Fruit fly (Drosophila melanogaster) whole organism, embryonic: Measurements from ENCODE around the gene cni.
A peak's percentile ranks its signal among the peaks of the same experiment; 100 is the strongest.

Experiments
- Antp ChIP-seq: fragments of 200-800 bp; sonication (Bioruptor generic); optimal IDR thresholded peaks from 3 replicates; lab custom pipeline; 2016; ENCODE audit warnings: missing biosample characterization, missing genetic modification characterization
- Asciz ChIP-seq: fragments of 200-800 bp; sonication (Bioruptor generic); optimal IDR thresholded peaks from 2 replicates; lab custom pipeline; 2017; ENCODE audit warnings: missing biosample characterization, mild to moderate bottlenecking, missing genetic modification characterization, missing genetic modification reagents
- Bdp1 ChIP-seq: fragments of 200-800 bp; sonication (Bioruptor generic); optimal IDR thresholded peaks from 3 replicates; lab custom pipeline; 2016; ENCODE audit warnings: missing biosample characterization, missing genetic modification characterization
- CG1024 ChIP-seq: fragments of 200-800 bp; sonication (Bioruptor generic); IDR thresholded peaks from 2 replicates; pipeline ENCODE4 v1.3.6; 2022; ENCODE audit warnings: missing biosample characterization, missing genetic modification characterization
- CG10431 ChIP-seq: fragments of 200-800 bp; sonication (Bioruptor generic); optimal IDR thresholded peaks from 3 replicates; lab custom pipeline; 2018; ENCODE audit warnings: missing biosample characterization, mild to moderate bottlenecking, missing genetic modification characterization
- CG10979 ChIP-seq: fragments of 200-800 bp; sonication (Bioruptor generic); optimal IDR thresholded peaks from 2 replicates; lab custom pipeline; 2018; ENCODE audit warnings: missing biosample characterization, mild to moderate bottlenecking, missing genetic modification characterization, moderate library complexity
- CG11560 ChIP-seq: fragments of 200-800 bp; sonication (Bioruptor generic); IDR thresholded peaks from 3 replicates; pipeline ENCODE4 v1.3.6; 2022; ENCODE audit warnings: missing biosample characterization, missing genetic modification characterization
- CG12659 ChIP-seq: fragments of 200-800 bp; sonication (Bioruptor generic); optimal IDR thresholded peaks from 3 replicates; lab custom pipeline; 2017; ENCODE audit warnings: mild to moderate bottlenecking, missing biosample characterization, missing genetic modification reagents, missing genetic modification characterization
- CG13624 ChIP-seq: fragments of 200-800 bp; sonication (Bioruptor generic); optimal IDR thresholded peaks from 2 replicates; lab custom pipeline; 2016; ENCODE audit warnings: missing biosample characterization, missing genetic modification characterization
- CG13775 ChIP-seq: fragments of 200-800 bp; sonication (Bioruptor generic); optimal IDR thresholded peaks from 3 replicates; lab custom pipeline; 2017; ENCODE audit warnings: missing biosample characterization, mild to moderate bottlenecking, missing genetic modification characterization
- CG14710 ChIP-seq: fragments of 200-800 bp; sonication (Bioruptor generic); optimal IDR thresholded peaks from 3 replicates; lab custom pipeline; 2019; ENCODE audit warnings: missing biosample characterization, mild to moderate bottlenecking, missing genetic modification characterization, moderate library complexity
- CG14860 ChIP-seq: fragments of 200-800 bp; sonication (Bioruptor generic); IDR thresholded peaks from 3 replicates; pipeline ENCODE4 v1.3.6; 2022; ENCODE audit warnings: missing biosample characterization, missing genetic modification characterization; ENCODE audit not compliant: partially characterized antibody
- CG16813 ChIP-seq: fragments of 200-800 bp; sonication (Bioruptor generic); IDR thresholded peaks from 3 replicates; pipeline ENCODE4 v1.3.6; 2022; ENCODE audit warnings: missing biosample characterization, missing genetic modification characterization; ENCODE audit not compliant: partially characterized antibody
- CG16863 ChIP-seq: fragments of 200-800 bp; sonication (Bioruptor generic); optimal IDR thresholded peaks from 3 replicates; lab custom pipeline; 2016; ENCODE audit warnings: missing biosample characterization, missing genetic modification characterization
- CG17361 ChIP-seq: fragments of 200-800 bp; sonication (Bioruptor generic); IDR thresholded peaks from 3 replicates; pipeline ENCODE4 v1.3.6; 2022; ENCODE audit warnings: missing biosample characterization, missing genetic modification characterization
- CG30020 ChIP-seq: fragments of 200-800 bp; optimal IDR thresholded peaks from 2 replicates; lab custom pipeline; 2019; ENCODE audit warnings: missing biosample characterization, mild to moderate bottlenecking, missing genetic modification characterization, moderate library complexity
- CG30431 ChIP-seq: fragments of 200-800 bp; sonication (Bioruptor generic); optimal IDR thresholded peaks from 2 replicates; lab custom pipeline; 2017; ENCODE audit warnings: missing biosample characterization, missing genetic modification characterization
- CG34376 ChIP-seq: fragments of 200-800 bp; sonication (Bioruptor generic); optimal IDR thresholded peaks from 2 replicates; lab custom pipeline; 2018; ENCODE audit warnings: missing biosample characterization, mild to moderate bottlenecking, missing genetic modification characterization
- CG4282 ChIP-seq: fragments of 200-800 bp; sonication (Bioruptor generic); optimal IDR thresholded peaks from 2 replicates; lab custom pipeline; 2016; ENCODE audit warnings: missing biosample characterization, missing genetic modification characterization
- CG43689 ChIP-seq: fragments of 200-800 bp; sonication (Bioruptor generic); IDR thresholded peaks from 2 replicates; pipeline ENCODE4 v1.3.6; 2022; ENCODE audit warnings: missing biosample characterization, missing genetic modification characterization
- CG4854 ChIP-seq: fragments of 200-800 bp; sonication (Bioruptor generic); optimal IDR thresholded peaks from 2 replicates; lab custom pipeline; 2016; ENCODE audit warnings: missing biosample characterization, missing genetic modification characterization, inconsistent platforms
- CG7271 ChIP-seq: fragments of 200-800 bp; sonication (Bioruptor generic); optimal IDR thresholded peaks from 2 replicates; lab custom pipeline; 2018; ENCODE audit warnings: missing biosample characterization, mild to moderate bottlenecking, missing genetic modification characterization, moderate library complexity
- Dfd ChIP-seq, 2 experiments: fragments of >200 bp; optimal IDR thresholded peaks; 2 replicates each; lab custom pipeline; 2017; ENCODE audit warnings: missing biosample characterization in 2 of 2, missing genetic modification characterization in 2 of 2
- Doc3 ChIP-seq: fragments of 200-800 bp; sonication (Bioruptor generic); IDR thresholded peaks from 3 replicates; pipeline ENCODE4 v1.3.6; 2022; ENCODE audit warnings: missing biosample characterization, missing genetic modification characterization; ENCODE audit not compliant: partially characterized antibody
- ERR ChIP-seq: fragments of 200-800 bp; sonication (Bioruptor generic); optimal IDR thresholded peaks from 2 replicates; lab custom pipeline; 2016; ENCODE audit warnings: missing biosample characterization, missing genetic modification characterization
- Fer3 ChIP-seq: fragments of 200-800 bp; sonication (Bioruptor generic); optimal IDR thresholded peaks from 2 replicates; lab custom pipeline; 2018; ENCODE audit warnings: missing biosample characterization, mild to moderate bottlenecking, missing genetic modification characterization, moderate library complexity
- HmgZ ChIP-seq: fragments of 200-800 bp; sonication (Bioruptor generic); optimal IDR thresholded peaks from 2 replicates; lab custom pipeline; 2018; ENCODE audit warnings: missing biosample characterization, mild to moderate bottlenecking, missing genetic modification characterization
- Hsf ChIP-seq: fragments of 200-800 bp; sonication (Bioruptor generic); optimal IDR thresholded peaks from 3 replicates; lab custom pipeline; 2016; ENCODE audit warnings: missing biosample characterization, missing genetic modification characterization
- Kr ChIP-seq: fragments of 200-800 bp; sonication (Bioruptor generic); optimal IDR thresholded peaks from 2 replicates; lab custom pipeline; 2017; ENCODE audit warnings: missing biosample characterization, mild to moderate bottlenecking, missing genetic modification characterization
- Pdp1 ChIP-seq, 2 experiments: fragments of 200-800 bp; sonication (Bioruptor generic); optimal IDR thresholded peaks; 3 replicates each; lab custom pipeline; 2016; ENCODE audit warnings: missing biosample characterization in 2 of 2, missing genetic modification characterization in 2 of 2, mild to moderate bottlenecking in 1 of 2, moderate library complexity in 1 of 2
- Sox102F ChIP-seq: fragments of 200-800 bp; sonication (Bioruptor generic); optimal IDR thresholded peaks from 2 replicates; lab custom pipeline; 2018; ENCODE audit warnings: missing biosample characterization, mild to moderate bottlenecking, missing genetic modification characterization, moderate library complexity
- Xbp1 ChIP-seq: fragments of 200-800 bp; sonication (Bioruptor generic); optimal IDR thresholded peaks from 3 replicates; lab custom pipeline; 2016; ENCODE audit warnings: missing biosample characterization, mild to moderate bottlenecking, missing genetic modification characterization
- crol ChIP-seq: fragments of 200-800 bp; sonication (Bioruptor generic); IDR thresholded peaks from 2 replicates; pipeline ENCODE4 v1.3.6; 2022; ENCODE audit warnings: missing biosample characterization, missing genetic modification characterization
- eve ChIP-seq, 2 experiments: fragments of >200 bp; optimal IDR thresholded peaks; 2 replicates each; lab custom pipeline; 2017; ENCODE audit warnings: missing biosample characterization in 2 of 2, missing genetic modification characterization in 2 of 2
- fd102C ChIP-seq: fragments of 200-800 bp; sonication (Bioruptor generic); optimal IDR thresholded peaks from 2 replicates; lab custom pipeline; 2018; ENCODE audit warnings: missing biosample characterization, mild to moderate bottlenecking, missing genetic modification characterization, moderate library complexity
- gsb ChIP-seq: fragments of 200-800 bp; sonication (Bioruptor generic); IDR thresholded peaks from 2 replicates; pipeline ENCODE4 v1.3.6; 2022; ENCODE audit warnings: missing biosample characterization, missing genetic modification characterization
- kay ChIP-seq: fragments of 200-800 bp; sonication (Bioruptor generic); optimal IDR thresholded peaks from 2 replicates; lab custom pipeline; 2016; ENCODE audit warnings: missing biosample characterization, missing genetic modification characterization
- kni ChIP-seq: fragments of 200-800 bp; sonication (Bioruptor generic); optimal IDR thresholded peaks from 3 replicates; lab custom pipeline; 2017; ENCODE audit warnings: mild to moderate bottlenecking, missing biosample characterization, missing genetic modification reagents, missing genetic modification characterization
- maf-S ChIP-seq: fragments of 200-800 bp; sonication (Bioruptor generic); optimal IDR thresholded peaks from 2 replicates; lab custom pipeline; 2016; ENCODE audit warnings: missing biosample characterization, missing genetic modification characterization
- mirr ChIP-seq: fragments of 200-800 bp; sonication (Bioruptor generic); optimal IDR thresholded peaks from 3 replicates; lab custom pipeline; 2018; ENCODE audit warnings: missing biosample characterization, mild to moderate bottlenecking, missing genetic modification characterization
- nmo ChIP-seq: fragments of 200-800 bp; sonication (Bioruptor generic); optimal IDR thresholded peaks from 2 replicates; lab custom pipeline; 2018; ENCODE audit warnings: missing biosample characterization, mild to moderate bottlenecking, missing genetic modification characterization, moderate library complexity
- phol ChIP-seq: fragments of 200-800 bp; sonication (Bioruptor generic); optimal IDR thresholded peaks from 3 replicates; lab custom pipeline; 2018; ENCODE audit warnings: missing biosample characterization, mild to moderate bottlenecking, missing genetic modification characterization, moderate library complexity
- salm ChIP-seq: fragments of 200-800 bp; sonication (Bioruptor generic); optimal IDR thresholded peaks from 2 replicates; lab custom pipeline; 2018; ENCODE audit warnings: missing biosample characterization, mild to moderate bottlenecking, missing genetic modification characterization
- sd ChIP-seq: fragments of 200-800 bp; sonication (Bioruptor generic); optimal IDR thresholded peaks from 3 replicates; lab custom pipeline; 2018; ENCODE audit warnings: missing biosample characterization, mild to moderate bottlenecking, missing genetic modification characterization, moderate library complexity
- shn ChIP-seq: fragments of 200-800 bp; sonication (Bioruptor generic); optimal IDR thresholded peaks from 3 replicates; lab custom pipeline; 2016; ENCODE audit warnings: missing biosample characterization, missing genetic modification characterization
- sqz ChIP-seq: fragments of 200-800 bp; sonication (Bioruptor generic); optimal IDR thresholded peaks from 3 replicates; lab custom pipeline; 2018; ENCODE audit warnings: missing biosample characterization, mild to moderate bottlenecking, missing genetic modification characterization
- sr ChIP-seq: fragments of 200-800 bp; sonication (Bioruptor generic); IDR thresholded peaks from 3 replicates; pipeline ENCODE4 v1.3.6; 2022; ENCODE audit warnings: missing biosample characterization, missing genetic modification characterization
- tin ChIP-seq: fragments of 200-800 bp; sonication (Bioruptor generic); optimal IDR thresholded peaks from 3 replicates; lab custom pipeline; 2016; ENCODE audit warnings: missing biosample characterization, missing genetic modification characterization
- ttk ChIP-seq: fragments of 200-800 bp; sonication (Bioruptor generic); IDR thresholded peaks from 2 replicates; pipeline ENCODE4 v2.1.2; 2022; ENCODE audit warnings: missing biosample characterization, missing genetic modification characterization
- zf30C ChIP-seq: fragments of 200-800 bp; sonication (Bioruptor generic); optimal IDR thresholded peaks from 3 replicates; lab custom pipeline; 2018; ENCODE audit warnings: missing biosample characterization, mild to moderate bottlenecking, missing genetic modification characterization

The cni gene

DNA sequence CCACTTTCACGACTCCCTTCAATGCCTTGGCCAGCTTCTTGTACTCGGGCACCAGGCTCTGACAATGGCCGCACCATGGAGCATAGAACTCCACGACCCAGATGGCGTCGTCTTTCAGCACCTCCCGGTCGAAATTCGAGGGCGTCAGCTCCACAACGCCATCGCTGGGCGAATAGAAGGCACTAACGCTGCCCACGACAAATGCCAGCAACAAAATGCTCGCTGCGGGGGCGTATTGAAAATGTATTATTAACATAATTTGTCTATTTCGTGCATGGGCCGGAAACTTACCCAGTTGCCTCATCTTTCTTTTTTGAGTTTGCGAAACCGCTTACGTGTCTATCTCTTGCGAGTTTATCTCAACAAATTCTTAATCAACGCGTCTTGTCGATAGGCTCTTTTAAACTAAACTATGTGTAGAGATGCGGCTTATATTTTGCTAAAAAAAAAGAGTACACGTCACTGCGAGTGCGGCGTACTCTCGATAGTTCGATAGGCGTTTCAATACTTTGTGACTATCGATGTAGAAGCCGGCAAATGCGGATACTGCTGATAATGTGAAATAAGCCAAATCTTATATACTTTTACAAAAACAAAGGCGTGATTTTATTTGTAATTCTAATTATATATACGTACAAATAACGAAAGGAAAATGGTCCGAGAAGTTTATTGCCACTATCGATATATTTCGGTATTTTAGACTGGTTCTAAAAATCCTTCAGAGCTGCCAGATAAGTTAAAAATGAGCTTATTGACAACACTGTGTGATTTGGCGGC lies 45.9 kb upstream of the cni start, which contains the start of gene CaBP1 (continued):
- TF ChIP-seq Asciz (GFP tag; lab: Kevin White, UChicago) (no peak), sqz (no peak), nmo (GFP tag; lab: Kevin White, UChicago) (peak; percentile 52), CG30020 (tag; lab: Kevin White, UChicago) (peak; percentile 40), sd (tag; lab: Kevin White, UChicago) (no peak), CG13775 (GFP tag; lab: Kevin White, UChicago) (no peak), CG30431 (GFP tag; lab: Kevin White, UChicago) (no peak), CG12659 (GFP tag; lab: Kevin White, UChicago) (peak; percentile 50), Dfd (GFP tag; optimal IDR thresholded peaks at IDR 0.05; lab: Kevin White, UChicago) (no peak), crol (GFP tag; lab: Robert Waterston, UW) (no peak), CG1024 (no peak), kni (GFP tag; lab: Kevin White, UChicago) (no peak), CG43689 (GFP tag; lab: Robert Waterston, UW) (no peak), CG10979 (tag; lab: Kevin White, UChicago) (no peak), gsb (GFP tag; lab: Robert Waterston, UW) (no peak), eve (GFP tag; optimal IDR thresholded peaks at IDR 0.05; lab: Kevin White, UChicago) (peak in 1 of 2 experiments; percentile 70), CG10431 (GFP tag; lab: Kevin White, UChicago) (no peak), CG7271 (tag; lab: Kevin White, UChicago) (no peak), Xbp1 (GFP tag; lab: Kevin White, UChicago) (peak; percentile 97), zf30C (GFP tag; lab: Kevin White, UChicago) (no peak), CG14860 (GFP tag; lab: Robert Waterston, UW) (peak; percentile 84), CG4854 (no peak), HmgZ (tag; lab: Kevin White, UChicago) (no peak), CG4282 (GFP tag; lab: Kevin White, UChicago) (no peak), CG34376 (GFP tag; lab: Kevin White, UChicago) (no peak), salm (tag; lab: Kevin White, UChicago) (no peak), Kr (no peak), CG16813 (GFP tag; lab: Robert Waterston, UW) (peak; percentile 95), kay (GFP tag; lab: Kevin White, UChicago) (no peak), Antp (GFP tag; lab: Kevin White, UChicago) (no peak), sr (GFP tag; lab: Robert Waterston, UW) (peak; percentile 97), CG13624 (GFP tag; lab: Kevin White, UChicago) (no peak), Doc3 (GFP tag; lab: Robert Waterston, UW) (peak; percentile 99), CG17361 (no peak), phol (tag; lab: Kevin White, UChicago) (peak; percentile 5), shn (no peak), Sox102F (GFP tag; lab: Kevin White, UChicago) (no peak), ttk (no peak), Bdp1 (GFP tag; lab: Kevin White, UChicago) (no peak), Pdp1 (GFP tag; optimal IDR thresholded peaks at IDR 0.05; lab: Kevin White, UChicago) (peak in 1 of 2 experiments; percentile 25), maf-S (GFP tag; lab: Kevin White, UChicago) (no peak), fd102C (GFP tag; lab: Kevin White, UChicago) (no peak), tin (GFP tag; lab: Kevin White, UChicago) (no peak), Fer3 (tag; lab: Kevin White, UChicago) (no peak), CG11560 (tag; lab: Robert Waterston, UW) (no peak), CG14710 (tag; lab: Kevin White, UChicago) (peak; percentile 59), mirr (GFP tag; lab: Kevin White, UChicago) (no peak), Hsf (GFP tag; lab: Kevin White, UChicago) (no peak), ERR (GFP tag; lab: Kevin White, UChicago) (no peak), CG16863 (GFP tag; lab: Kevin White, UChicago) (no peak)
